Worm (Caenorhabditis elegans) whole organism, mixed stage, embryonic: ENCODE measurements around the gene Y111B2A.1.

Source experiments
- elt-1 ChIP-seq: sonication (generic microtip); optimal IDR thresholded peaks from 2 replicates; lab custom pipeline; 2017; ENCODE audit warnings: missing genetic modification characterization, mild to moderate bottlenecking, missing compliant biosample characterization, antibody characterized with exemption, moderate library complexity, borderline replicate concordance; ENCODE audit not compliant: insufficient read depth
- lsy-2 ChIP-seq: fragments of 150-350 bp; optimal IDR thresholded peaks from 2 replicates; lab custom pipeline; 2014; ENCODE audit warnings: missing biosample characterization, missing genetic modification characterization
- unc-62 ChIP-seq: fragments of 150-350 bp; optimal IDR thresholded peaks from 2 replicates; lab custom pipeline; 2014; ENCODE audit warnings: missing biosample characterization, missing genetic modification reagents, missing genetic modification characterization

- TF ChIP-seq lsy-2 (tag; lab: Kevin White, UChicago) (no peak), unc-62 (GFP tag; lab: Kevin White, UChicago) (no peak), elt-1 (tag; lab: Kevin White, UChicago) (no peak)
These were observed 29.1 kb downstream of the Y111B2A.1 start, which contains the start of gene pstk-1 for ce11 chrIII:12466310-12466709.
